Fruit fly (Drosophila melanogaster): ENCODE results near the gene CG5177.

dm6 chr2L:7437325-7437707, 32.3 kb downstream of the CG5177 start, which contains the start of gene CG5973:
- no peak for TF ChIP-seq CG8765 (GFP tag; IDR thresholded peaks at IDR 0.05)
- TF ChIP-seq Sry-β (GFP tag; optimal IDR thresholded peaks at IDR 0.05), result no peak
- no peak for TF ChIP-seq CG11456 (GFP tag; IDR thresholded peaks at IDR 0.05)
- TF ChIP-seq CG1024 (GFP tag; IDR thresholded peaks at IDR 0.05), result no peak
- no peak for TF ChIP-seq CG16779 (GFP tag; IDR thresholded peaks at IDR 0.05)
- TF ChIP-seq Spps (tag; optimal IDR thresholded peaks at IDR 0.05), result no peak
- no peak for TF ChIP-seq CG10321 (GFP tag; IDR thresholded peaks at IDR 0.05)
- TF ChIP-seq CG13287 (GFP tag; IDR thresholded peaks at IDR 0.05; ENCODE audit: partially characterized antibody), result no peak; the same call in 1 of the 2 replicates
- TF ChIP-seq lbe (GFP tag; optimal IDR thresholded peaks at IDR 0.05), result no peak
- no peak for TF ChIP-seq MBD-R2 (GFP tag; IDR thresholded peaks at IDR 0.05)
- no peak for TF ChIP-seq CG1832 (GFP tag; optimal IDR thresholded peaks at IDR 0.05)

All from whole organism, embryonic.